Fruit fly (Drosophila melanogaster) whole organism, embryonic: ENCODE measurements around the gene scrt.

Experiments used
- ATbp ChIP-seq: fragments of 200-800 bp; sonication (Bioruptor generic); optimal IDR thresholded peaks from 2 replicates; lab custom pipeline; 2017; ENCODE audit warnings: missing biosample characterization, mild to moderate bottlenecking, missing genetic modification characterization, missing genetic modification reagents
- Asciz ChIP-seq: fragments of 200-800 bp; sonication (Bioruptor generic); optimal IDR thresholded peaks from 2 replicates; lab custom pipeline; 2017; ENCODE audit warnings: missing biosample characterization, mild to moderate bottlenecking, missing genetic modification characterization, missing genetic modification reagents
- Bgb ChIP-seq: fragments of 200-800 bp; sonication (Bioruptor generic); IDR thresholded peaks from 2 replicates; pipeline ENCODE4 v1.3.6; 2022; ENCODE audit warnings: missing biosample characterization, missing genetic modification characterization; ENCODE audit not compliant: partially characterized antibody
- CG10274 ChIP-seq: fragments of 200-800 bp; sonication (Bioruptor generic); optimal IDR thresholded peaks from 3 replicates; lab custom pipeline; 2017; ENCODE audit warnings: missing biosample characterization, mild to moderate bottlenecking, missing genetic modification characterization
- CG12299 ChIP-seq: fragments of 200-800 bp; sonication (Bioruptor generic); optimal IDR thresholded peaks from 2 replicates; lab custom pipeline; 2018; ENCODE audit warnings: missing biosample characterization, mild to moderate bottlenecking, missing genetic modification characterization
- CG12391 ChIP-seq: fragments of 200-800 bp; sonication (Bioruptor generic); optimal IDR thresholded peaks from 3 replicates; lab custom pipeline; 2018; ENCODE audit warnings: missing biosample characterization, mild to moderate bottlenecking, missing genetic modification characterization, moderate library complexity
- CG13123 ChIP-seq: fragments of 200-800 bp; sonication (Bioruptor generic); optimal IDR thresholded peaks from 2 replicates; lab custom pipeline; 2016; ENCODE audit warnings: missing biosample characterization, missing genetic modification characterization
- CG16815 ChIP-seq: fragments of 200-800 bp; sonication (Bioruptor generic); optimal IDR thresholded peaks from 3 replicates; lab custom pipeline; 2017; ENCODE audit warnings: missing biosample characterization, mild to moderate bottlenecking, missing genetic modification characterization
- CG16863 ChIP-seq: fragments of 200-800 bp; sonication (Bioruptor generic); optimal IDR thresholded peaks from 3 replicates; lab custom pipeline; 2016; ENCODE audit warnings: missing biosample characterization, missing genetic modification characterization
- CG2202 ChIP-seq: fragments of 200-800 bp; sonication (Bioruptor generic); optimal IDR thresholded peaks from 2 replicates; lab custom pipeline; 2018; ENCODE audit warnings: missing biosample characterization, mild to moderate bottlenecking, missing genetic modification characterization
- CG31441 ChIP-seq: fragments of 200-800 bp; sonication (Bioruptor generic); IDR thresholded peaks from 2 replicates; pipeline ENCODE4 v1.3.6; 2022; ENCODE audit warnings: missing biosample characterization, missing genetic modification characterization
- CG32532 ChIP-seq: fragments of 200-800 bp; sonication (Bioruptor generic); IDR thresholded peaks from 2 replicates; pipeline ENCODE4 v1.3.6; 2022; ENCODE audit warnings: missing biosample characterization, missing genetic modification characterization
- CG33557 ChIP-seq: fragments of 200-800 bp; sonication (Bioruptor generic); optimal IDR thresholded peaks from 2 replicates; lab custom pipeline; 2019; ENCODE audit warnings: missing biosample characterization, mild to moderate bottlenecking, missing genetic modification characterization, moderate library complexity
- CG4707 ChIP-seq: fragments of 200-800 bp; sonication (Bioruptor generic); optimal IDR thresholded peaks from 2 replicates; lab custom pipeline; 2018; ENCODE audit warnings: missing biosample characterization, mild to moderate bottlenecking, missing genetic modification characterization, moderate library complexity
- CG4820 ChIP-seq: fragments of 200-800 bp; sonication (Bioruptor generic); optimal IDR thresholded peaks from 3 replicates; lab custom pipeline; 2016; ENCODE audit warnings: missing biosample characterization, missing genetic modification characterization
- CG5953 ChIP-seq: fragments of 200-800 bp; sonication (Bioruptor generic); IDR thresholded peaks from 2 replicates; pipeline ENCODE4 v1.3.6; 2022; ENCODE audit warnings: missing biosample characterization, missing genetic modification characterization
- CG7786 ChIP-seq: fragments of 200-800 bp; sonication (Bioruptor generic); optimal IDR thresholded peaks from 2 replicates; lab custom pipeline; 2016; ENCODE audit warnings: missing biosample characterization, missing genetic modification characterization
- CG8290 ChIP-seq, 3 experiments: fragments of 200-800 bp; sonication (Bioruptor generic); optimal IDR thresholded peaks; 2 replicates each; lab custom pipeline; 2016 to 2019; ENCODE audit warnings: missing biosample characterization in 3 of 3, missing genetic modification characterization in 3 of 3, mild to moderate bottlenecking in 2 of 3, moderate library complexity in 1 of 3
- CG8388 ChIP-seq: fragments of 200-800 bp; sonication (Bioruptor generic); optimal IDR thresholded peaks from 2 replicates; lab custom pipeline; 2019; ENCODE audit warnings: missing biosample characterization, mild to moderate bottlenecking, missing genetic modification characterization, moderate library complexity
- CG9215 ChIP-seq: fragments of 200-800 bp; sonication (Bioruptor generic); IDR thresholded peaks from 2 replicates; pipeline ENCODE4 v1.3.6; 2022; ENCODE audit warnings: missing biosample characterization, missing genetic modification characterization
- CG9437 ChIP-seq: fragments of 200-800 bp; sonication (Bioruptor generic); optimal IDR thresholded peaks from 2 replicates; lab custom pipeline; 2018; ENCODE audit warnings: missing biosample characterization, mild to moderate bottlenecking, missing genetic modification characterization
- CG9727 ChIP-seq: fragments of 200-800 bp; sonication (Bioruptor generic); optimal IDR thresholded peaks from 3 replicates; lab custom pipeline; 2017; ENCODE audit warnings: missing biosample characterization, mild to moderate bottlenecking, missing genetic modification characterization
- CG9817 ChIP-seq: fragments of 200-800 bp; sonication (Bioruptor generic); optimal IDR thresholded peaks from 2 replicates; lab custom pipeline; 2018; ENCODE audit warnings: missing biosample characterization, mild to moderate bottlenecking, missing genetic modification characterization, moderate library complexity
- CHES-1-like ChIP-seq: fragments of 200-800 bp; sonication (Bioruptor generic); optimal IDR thresholded peaks from 2 replicates; lab custom pipeline; 2016; ENCODE audit warnings: missing biosample characterization, missing genetic modification characterization
- CkIIα-i1 ChIP-seq: fragments of 200-800 bp; sonication (Bioruptor generic); IDR thresholded peaks from 2 replicates; pipeline ENCODE4 v1.3.6; 2022; ENCODE audit warnings: missing biosample characterization, missing genetic modification characterization
- Deaf1 ChIP-seq: fragments of 200-800 bp; optimal IDR thresholded peaks from 3 replicates; lab custom pipeline; 2019; ENCODE audit warnings: missing biosample characterization, mild to moderate bottlenecking, missing genetic modification characterization, moderate library complexity
- PHDP ChIP-seq: fragments of 200-800 bp; sonication (Bioruptor generic); optimal IDR thresholded peaks from 3 replicates; lab custom pipeline; 2018; ENCODE audit warnings: missing biosample characterization, mild to moderate bottlenecking, missing genetic modification characterization, moderate library complexity
- Poxn ChIP-seq: fragments of 200-800 bp; sonication (Bioruptor generic); IDR thresholded peaks from 2 replicates; pipeline ENCODE4 v1.3.6; 2022; ENCODE audit warnings: missing biosample characterization, missing genetic modification characterization
- Sox102F ChIP-seq: fragments of 200-800 bp; sonication (Bioruptor generic); optimal IDR thresholded peaks from 2 replicates; lab custom pipeline; 2018; ENCODE audit warnings: missing biosample characterization, mild to moderate bottlenecking, missing genetic modification characterization, moderate library complexity
- Xbp1 ChIP-seq: fragments of 200-800 bp; sonication (Bioruptor generic); optimal IDR thresholded peaks from 3 replicates; lab custom pipeline; 2016; ENCODE audit warnings: missing biosample characterization, mild to moderate bottlenecking, missing genetic modification characterization
- ash1 ChIP-seq: fragments of 200-800 bp; sonication (Bioruptor generic); optimal IDR thresholded peaks from 2 replicates; lab custom pipeline; 2018; ENCODE audit warnings: missing biosample characterization, mild to moderate bottlenecking, missing genetic modification characterization
- cato ChIP-seq: fragments of 200-800 bp; sonication (Bioruptor generic); optimal IDR thresholded peaks from 2 replicates; lab custom pipeline; 2016; ENCODE audit warnings: missing biosample characterization, missing genetic modification characterization, borderline replicate concordance
- dm ChIP-seq: fragments of 200-800 bp; sonication (Bioruptor generic); optimal IDR thresholded peaks from 3 replicates; lab custom pipeline; 2016; ENCODE audit warnings: missing biosample characterization, missing genetic modification characterization
- en ChIP-seq: fragments of 200-800 bp; sonication (Bioruptor generic); optimal IDR thresholded peaks from 2 replicates; lab custom pipeline; 2016; ENCODE audit warnings: missing biosample characterization, missing genetic modification characterization
- exex ChIP-seq: fragments of 200-800 bp; sonication (Bioruptor generic); optimal IDR thresholded peaks from 4 replicates; lab custom pipeline; 2018; ENCODE audit warnings: missing biosample characterization, mild to moderate bottlenecking, missing genetic modification characterization, moderate library complexity
- gem ChIP-seq: fragments of 200-800 bp; sonication (Bioruptor generic); optimal IDR thresholded peaks from 2 replicates; lab custom pipeline; 2019; ENCODE audit warnings: missing biosample characterization, mild to moderate bottlenecking, missing genetic modification characterization, moderate library complexity
- ind ChIP-seq: fragments of 200-800 bp; sonication (Bioruptor generic); optimal IDR thresholded peaks from 3 replicates; lab custom pipeline; 2016; ENCODE audit warnings: missing biosample characterization, missing genetic modification characterization
- kay ChIP-seq: fragments of 200-800 bp; sonication (Bioruptor generic); optimal IDR thresholded peaks from 2 replicates; lab custom pipeline; 2016; ENCODE audit warnings: missing biosample characterization, missing genetic modification characterization
- ken ChIP-seq: fragments of 200-800 bp; sonication (Bioruptor generic); IDR thresholded peaks from 3 replicates; pipeline ENCODE4 v1.3.6; 2022; ENCODE audit warnings: missing biosample characterization, missing genetic modification characterization
- lola ChIP-seq, 3 experiments: fragments of >200 bp in 2 of 3; fragments of 200-800 bp in 1 of 3; sonication (Bioruptor generic) in 1 of 3; optimal IDR thresholded peaks; 2 replicates each; lab custom pipeline; 2017 to 2019; ENCODE audit warnings: missing biosample characterization in 3 of 3, missing genetic modification characterization in 3 of 3, mild to moderate bottlenecking in 1 of 3, moderate library complexity in 1 of 3
- nau ChIP-seq: fragments of 200-800 bp; sonication (Bioruptor generic); optimal IDR thresholded peaks from 3 replicates; lab custom pipeline; 2017; ENCODE audit warnings: missing biosample characterization, mild to moderate bottlenecking, missing genetic modification characterization, missing genetic modification reagents
- nmo ChIP-seq: fragments of 200-800 bp; sonication (Bioruptor generic); optimal IDR thresholded peaks from 2 replicates; lab custom pipeline; 2018; ENCODE audit warnings: missing biosample characterization, mild to moderate bottlenecking, missing genetic modification characterization, moderate library complexity
- otp ChIP-seq: fragments of 200-800 bp; sonication (Bioruptor generic); IDR thresholded peaks from 3 replicates; pipeline ENCODE4, ENCODE4 v1.3.6; 2022; ENCODE audit warnings: missing biosample characterization, missing genetic modification characterization
- psq ChIP-seq: fragments of 200-800 bp; sonication (Bioruptor generic); optimal IDR thresholded peaks from 2 replicates; lab custom pipeline; 2017; ENCODE audit warnings: missing biosample characterization, missing genetic modification characterization
- sens ChIP-seq: fragments of 200-800 bp; sonication (Bioruptor generic); peaks from one replicate; lab custom pipeline; 2016; ENCODE audit warnings: missing biosample characterization, missing genetic modification characterization
- so ChIP-seq: fragments of 200-800 bp; sonication (Bioruptor generic); IDR thresholded peaks from 3 replicates; pipeline ENCODE4 v1.3.6; 2022; ENCODE audit warnings: missing biosample characterization, missing genetic modification characterization
- trem ChIP-seq: fragments of 200-800 bp; optimal IDR thresholded peaks from 3 replicates; lab custom pipeline; 2019; ENCODE audit warnings: missing biosample characterization, mild to moderate bottlenecking, missing genetic modification characterization, moderate library complexity
- twi ChIP-seq: fragments of 200-800 bp; optimal IDR thresholded peaks from 2 replicates; lab custom pipeline; 2019; ENCODE audit warnings: missing biosample characterization, mild to moderate bottlenecking, missing genetic modification characterization, moderate library complexity

The scrt gene

dm6 chr3L:3935567-3936207 lies 48.0 kb upstream of the scrt start, which contains the start of gene Eip63F-1 (continued):
- TF ChIP-seq Deaf1 (tag; lab: Kevin White, UChicago) (peak; percentile 51), cato (GFP tag; lab: Kevin White, UChicago) (peak; percentile 46), gem (peak; percentile 82), nmo (GFP tag; lab: Kevin White, UChicago) (peak; percentile 80), twi (tag; lab: Kevin White, UChicago) (peak; percentile 30), CG31441 (peak; percentile 61), PHDP (tag; lab: Kevin White, UChicago) (peak; percentile 70), CG9437 (peak; percentile 75), CG7786 (GFP tag; lab: Kevin White, UChicago) (peak; percentile 31), Bgb (GFP tag; lab: Robert Waterston, UW) (no peak), CG8388 (GFP tag; lab: Kevin White, UChicago) (peak; percentile 45), CG2202 (tag; lab: Kevin White, UChicago) (no peak), CHES-1-like (GFP tag; lab: Kevin White, UChicago) (peak; percentile 9), CG4707 (no peak), CkIIα-i1 (GFP tag; lab: Robert Waterston, UW) (no peak), CG8290 (GFP tag; optimal IDR thresholded peaks at IDR 0.05; lab: Kevin White, UChicago) (no peak), CG8290 (tag; optimal IDR thresholded peaks at IDR 0.05; lab: Kevin White, UChicago) (peak in 1 of 2 experiments; percentile 71), CG33557 (GFP tag; lab: Kevin White, UChicago) (no peak), ind (GFP tag; lab: Kevin White, UChicago) (peak; percentile 72), dm (GFP tag; lab: Kevin White, UChicago) (no peak), CG12299 (tag; lab: Kevin White, UChicago) (peak; percentile 3), CG9817 (tag; lab: Kevin White, UChicago) (peak; percentile 50), CG10274 (GFP tag; lab: Kevin White, UChicago) (peak; percentile 36), so (GFP tag; lab: Robert Waterston, UW) (0 out of 3 replicates have a peak, but pooled peaks have one; percentile 12), kay (no peak), otp (GFP tag; lab: Robert Waterston, UW) (no peak), trem (tag; lab: Kevin White, UChicago) (peak; percentile 28), CG9727 (GFP tag; lab: Kevin White, UChicago) (peak; percentile 64), lola (GFP tag; optimal IDR thresholded peaks at IDR 0.05; lab: Kevin White, UChicago) (no peak), CG5953 (peak; percentile 37; the same call in 1 of the 2 replicates), Poxn (GFP tag; lab: Robert Waterston, UW) (0 out of 2 replicates have a peak, but pooled peaks have one; percentile 7), Sox102F (GFP tag; lab: Kevin White, UChicago) (peak; percentile 81), ash1 (GFP tag; lab: Kevin White, UChicago) (no peak), sens (GFP tag; lab: Kevin White, UChicago) (peak; percentile 29), CG9215 (0 out of 2 replicates have a peak, but pooled peaks have one; percentile 34), CG16863 (GFP tag; lab: Kevin White, UChicago) (peak; percentile 22), psq (GFP tag; lab: Kevin White, UChicago) (peak; percentile 13), Xbp1 (GFP tag; lab: Kevin White, UChicago) (peak; percentile 63), exex (tag; lab: Kevin White, UChicago) (peak; percentile 11), en (GFP tag; lab: Kevin White, UChicago) (no peak), ken (GFP tag; lab: Robert Waterston, UW) (peak; percentile 46; the same call in 1 of the 3 replicates), CG13123 (GFP tag; lab: Kevin White, UChicago) (peak; percentile 4), Asciz (GFP tag; lab: Kevin White, UChicago) (peak; percentile 63), nau (GFP tag; lab: Kevin White, UChicago) (peak; percentile 39), ATbp (GFP tag; lab: Kevin White, UChicago) (peak; percentile 51), CG16815 (GFP tag; lab: Kevin White, UChicago) (peak; percentile 0), CG12391 (tag; lab: Kevin White, UChicago) (peak; percentile 77), CG4820 (GFP tag; lab: Kevin White, UChicago) (peak; percentile 35), CG32532 (GFP tag; lab: Robert Waterston, UW) (peak; percentile 55)
